Fruit fly (Drosophila melanogaster) Kc167 (cell line): Measurements from ENCODE around the gene CG3505.

Experiments
- Myc ChIP-seq: fragments of >200 bp; optimal IDR thresholded peaks from 2 replicates; lab custom pipeline; 2017; ENCODE audit warnings: missing external identifiers
- Sin3A ChIP-seq: fragments of >200 bp; optimal IDR thresholded peaks from 2 replicates; lab custom pipeline; 2018; ENCODE audit warnings: missing external identifiers
- psq ChIP-seq: fragments of >200 bp; optimal IDR thresholded peaks from 2 replicates; lab custom pipeline; 2017; ENCODE audit warnings: missing external identifiers

DNA sequence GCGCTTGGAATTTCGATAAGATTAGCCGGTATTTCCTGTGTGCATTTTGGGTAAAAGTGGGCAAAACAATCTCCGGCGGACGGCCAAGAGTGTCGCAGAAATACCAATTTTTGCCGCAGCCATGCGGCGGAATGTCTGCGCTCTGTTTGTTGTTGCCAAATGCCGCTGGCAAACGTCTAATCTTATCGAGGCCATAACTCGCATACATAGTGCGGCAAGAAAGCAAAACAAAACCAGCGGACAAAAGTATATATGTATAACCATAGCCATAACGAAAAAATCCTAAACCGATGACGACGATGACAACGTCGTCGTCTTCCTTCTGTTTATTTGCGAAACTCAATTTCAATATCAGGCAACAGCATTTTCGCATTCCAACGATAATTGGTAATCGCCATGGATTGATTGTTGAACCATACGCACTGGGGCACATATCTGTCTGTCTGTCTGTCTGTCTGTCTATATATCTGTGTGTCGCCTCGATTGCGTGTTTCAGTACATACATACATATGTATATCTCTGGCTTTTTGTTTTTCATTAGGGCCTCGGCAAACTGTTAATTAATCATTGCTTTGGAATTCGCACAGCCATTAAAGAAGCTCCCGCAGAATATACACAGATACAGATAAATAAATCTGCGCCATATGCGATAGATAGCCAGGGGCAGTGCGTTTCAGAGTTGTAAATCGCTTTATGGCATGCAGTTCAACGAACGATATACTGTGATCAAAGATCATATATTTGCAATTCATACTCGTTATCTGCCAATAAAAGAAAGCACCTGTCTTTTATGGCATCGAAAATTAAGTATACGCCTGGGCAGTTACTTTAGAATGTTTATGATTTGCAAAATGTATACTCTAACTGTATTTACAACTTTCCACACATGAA is 46.3 kb downstream of the CG3505 start:
- TF ChIP-seq Sin3A = no peak
- TF ChIP-seq psq (lab: Kevin White, UChicago) = no peak
- TF ChIP-seq Myc = no peak
